Worm (Caenorhabditis elegans): ENCODE results near the gene aldo-2.

DNA sequence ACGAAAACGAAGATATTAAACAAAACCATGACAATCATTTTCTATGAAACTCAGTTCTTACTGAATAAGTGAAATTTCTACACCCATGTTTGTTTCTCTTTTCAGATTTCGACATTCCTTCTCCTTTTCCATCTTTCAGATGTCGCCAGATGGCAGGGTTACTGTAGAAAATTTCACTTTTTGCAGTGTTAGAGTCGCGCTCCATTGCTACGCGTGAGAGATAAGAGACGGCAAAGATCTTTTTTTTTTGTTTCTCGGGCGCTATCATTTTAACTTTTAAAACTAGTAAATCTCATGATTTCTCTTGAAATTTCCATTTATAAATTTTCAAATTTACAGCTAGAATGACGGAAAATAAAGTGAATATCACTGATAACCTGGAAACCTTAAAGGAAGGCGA is 1.8 kb upstream of the aldo-2 start, which contains the start of the genes mig-21 and F01F1.2:
- TF ChIP-seq fkh-4 (tag; optimal IDR thresholded peaks at IDR 0.05; ENCODE audit: borderline replicate concordance): no peak
- TF ChIP-seq nhr-84 (tag; optimal IDR thresholded peaks at IDR 0.05): no peak
- no peak for TF ChIP-seq ama-1 (optimal IDR thresholded peaks at IDR 0.05)
- no peak for TF ChIP-seq nhr-12 (tag; optimal IDR thresholded peaks at IDR 0.05)

Data from whole organism, L1 larva.